Worm (Caenorhabditis elegans) whole organism, L1 larva: ENCODE data around the gene rmh-2.

Experiments used
- ama-1 ChIP-seq: fragments of 150-350 bp; optimal IDR thresholded peaks from 2 replicates; lab custom pipeline; 2014
- blmp-1 ChIP-seq: fragments of 150-350 bp; optimal IDR thresholded peaks from 2 replicates; lab custom pipeline; 2014; ENCODE audit warnings: missing biosample characterization, missing genetic modification characterization
- fkh-10 ChIP-seq: sonication (generic microtip); optimal IDR thresholded peaks from 2 replicates; lab custom pipeline; 2017; ENCODE audit warnings: missing biosample characterization, missing genetic modification reagents, missing genetic modification characterization
- fos-1 ChIP-seq: fragments of 150-350 bp; optimal IDR thresholded peaks from 2 replicates; lab custom pipeline; 2014; ENCODE audit warnings: missing biosample characterization, missing genetic modification characterization
- lin-15B ChIP-seq: fragments of 150-350 bp; sonication (generic microtip); optimal IDR thresholded peaks from 3 replicates; lab custom pipeline; 2014; ENCODE audit warnings: missing biosample characterization, missing genetic modification characterization
- lir-3 ChIP-seq: sonication (generic microtip); optimal IDR thresholded peaks from 2 replicates; lab custom pipeline; 2016; ENCODE audit warnings: mild to moderate bottlenecking, missing genetic modification characterization, moderate library complexity, missing compliant biosample characterization; ENCODE audit not compliant: poor library complexity
- nhr-28 ChIP-seq: fragments of 150-350 bp; optimal IDR thresholded peaks from 2 replicates; lab custom pipeline; 2014; ENCODE audit warnings: missing biosample characterization, missing genetic modification characterization
- pag-3 ChIP-seq: sonication (generic microtip); optimal IDR thresholded peaks from 2 replicates; lab custom pipeline; 2017; ENCODE audit warnings: missing genetic modification characterization, mild to moderate bottlenecking, missing compliant biosample characterization, antibody characterized with exemption, borderline replicate concordance; ENCODE audit not compliant: insufficient read depth
- snpc-4 ChIP-seq: fragments of 150-350 bp; optimal IDR thresholded peaks from 2 replicates; lab custom pipeline; 2014; ENCODE audit warnings: missing biosample characterization, missing genetic modification characterization
- zip-4 ChIP-seq: fragments of 200-800 bp; sonication (Bioruptor generic); optimal IDR thresholded peaks from 2 replicates; lab custom pipeline; 2018; ENCODE audit warnings: mild to moderate bottlenecking, missing genetic modification characterization, moderate library complexity, missing compliant biosample characterization
- ztf-11 ChIP-seq, 2 experiments: sonication (generic microtip); optimal IDR thresholded peaks; 2 replicates each; lab custom pipeline; 2016 to 2017; ENCODE audit warnings: missing genetic modification characterization in 2 of 2, missing biosample characterization in 1 of 2, missing compliant biosample characterization in 1 of 2
- ztf-4 ChIP-seq: fragments of 150-350 bp; optimal IDR thresholded peaks from 2 replicates; lab custom pipeline; 2014; ENCODE audit warnings: missing biosample characterization, missing genetic modification characterization

- TF ChIP-seq ztf-11 (tag; optimal IDR thresholded peaks at IDR 0.05; lab: Kevin White, UChicago): no peak
- TF ChIP-seq fkh-10 (GFP tag; lab: Kevin White, UChicago): peak; percentile 67
- no peak for TF ChIP-seq zip-4 (GFP tag; lab: Kevin White, UChicago)
- TF ChIP-seq nhr-28 (tag; lab: Kevin White, UChicago): no peak
- TF ChIP-seq ztf-4 (tag; lab: Kevin White, UChicago): no peak
- TF ChIP-seq pag-3: no peak
- no peak for TF ChIP-seq blmp-1
- TF ChIP-seq lin-15B (tag; lab: Kevin White, UChicago): no peak
- no peak for TF ChIP-seq lir-3 (tag; lab: Kevin White, UChicago)
- TF ChIP-seq ama-1 (lab: Kevin White, UChicago): no peak
- no peak for TF ChIP-seq snpc-4 (tag; lab: Kevin White, UChicago)
- TF ChIP-seq fos-1 (tag; lab: Kevin White, UChicago): no peak
Measured at ce11 chrV:9974264-9974663, 43.7 kb upstream of the rmh-2 start.
